Fruit fly (Drosophila melanogaster) whole organism, wandering third instar larva: ENCODE data around the gene obst-H.

Experiments used
- CrebA ChIP-seq: fragments of 200-800 bp; sonication (Bioruptor generic); optimal IDR thresholded peaks from 2 replicates; lab custom pipeline; 2016; ENCODE audit warnings: missing biosample characterization, mild to moderate bottlenecking, missing genetic modification characterization, borderline replicate concordance
- Dif ChIP-seq: fragments of 200-275, 200-300 bp; sonication (Bioruptor generic); optimal IDR thresholded peaks from 2 replicates; lab custom pipeline; 2018; ENCODE audit warnings: missing biosample characterization, missing genetic modification characterization; ENCODE audit not compliant: partially characterized antibody
- Hr78 ChIP-seq: fragments of >200 bp; optimal IDR thresholded peaks from 2 replicates; lab custom pipeline; 2017; ENCODE audit warnings: missing biosample characterization, missing genetic modification characterization
- Jra ChIP-seq: sonication (Bioruptor generic); optimal IDR thresholded peaks from 2 replicates; lab custom pipeline; 2016; ENCODE audit warnings: missing biosample characterization, missing genetic modification characterization
- Myc ChIP-seq: fragments of >200 bp; optimal IDR thresholded peaks from 2 replicates; lab custom pipeline; 2017
- br ChIP-seq: fragments of 200-800 bp; sonication (Bioruptor generic); optimal IDR thresholded peaks from 2 replicates; lab custom pipeline; 2016; ENCODE audit warnings: missing biosample characterization, missing genetic modification characterization
- dl ChIP-seq, 2 experiments: fragments of 175-275, 200-275 bp in 1 of 2; fragments of 200-275 bp in 1 of 2; sonication (Bioruptor generic); optimal IDR thresholded peaks; lab custom pipeline; 2018; ENCODE audit warnings: mild to moderate bottlenecking in 2 of 2, missing biosample characterization in 2 of 2, missing genetic modification characterization in 2 of 2, moderate library complexity in 2 of 2; ENCODE audit not compliant: partially characterized antibody in 2 of 2, insufficient read depth in 1 of 2
- foxo ChIP-seq, 2 experiments: fragments of 200-800 bp; sonication (Bioruptor generic); optimal IDR thresholded peaks; 2 replicates in 1 of 2; 3 replicates in 1 of 2; lab custom pipeline; 2016 to 2017; ENCODE audit warnings: missing biosample characterization in 2 of 2, missing genetic modification characterization in 2 of 2
- h ChIP-seq: fragments of 200-800 bp; sonication (Bioruptor generic); optimal IDR thresholded peaks from 3 replicates; lab custom pipeline; 2016; ENCODE audit warnings: missing biosample characterization, mild to moderate bottlenecking, missing genetic modification characterization
- jim ChIP-seq: fragments of 175-275, 200-325 bp; sonication (Bioruptor generic); optimal IDR thresholded peaks from 2 replicates; lab custom pipeline; 2016; ENCODE audit warnings: missing biosample characterization, mild to moderate bottlenecking, missing genetic modification characterization
- lola ChIP-seq: fragments of >200 bp; optimal IDR thresholded peaks from 2 replicates; lab custom pipeline; 2017; ENCODE audit warnings: missing biosample characterization, missing genetic modification characterization
- pan ChIP-seq: fragments of >200 bp; optimal IDR thresholded peaks from 2 replicates; lab custom pipeline; 2017
- psq ChIP-seq: fragments of 200-800 bp; sonication (Bioruptor generic); optimal IDR thresholded peaks from 3 replicates; lab custom pipeline; 2017; ENCODE audit warnings: missing biosample characterization, mild to moderate bottlenecking, missing genetic modification characterization, moderate library complexity
- tai ChIP-seq: sonication (Bioruptor generic); optimal IDR thresholded peaks from 2 replicates; lab custom pipeline; 2016; ENCODE audit warnings: missing biosample characterization, missing genetic modification characterization

DNA sequence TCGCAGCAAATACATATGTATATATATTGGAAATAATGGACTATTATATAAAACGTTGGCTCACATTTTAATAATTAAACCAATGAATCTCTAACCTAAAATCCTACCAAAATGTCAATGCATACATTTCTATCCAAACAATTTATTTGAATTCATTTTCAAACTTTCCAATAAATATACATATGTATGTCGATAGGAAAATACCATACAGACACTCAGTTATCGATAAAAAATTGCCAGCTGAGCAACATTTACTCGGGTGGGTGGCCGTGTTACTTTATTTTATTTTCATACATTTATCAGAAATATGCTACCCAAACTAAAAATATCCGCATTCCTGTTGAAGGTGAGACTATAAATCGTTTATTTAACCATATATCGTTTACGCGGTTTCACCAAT lies 47.3 kb upstream of the obst-H start, which contains the start of gene Ufsp2:
- TF ChIP-seq h (no peak), foxo (GFP tag; optimal IDR thresholded peaks at IDR 0.05; lab: Kevin White, UChicago) (no peak), tai (no peak), jim (no peak), pan (no peak), Hr78 (no peak), psq (GFP tag; lab: Kevin White, UChicago) (no peak), dl (GFP tag; optimal IDR thresholded peaks at IDR 0.05; lab: Kevin White, UChicago; ENCODE audit: insufficient read depth in 1 of 2, partially characterized antibody in 2 of 2) (no peak), Dif (GFP tag; lab: Kevin White, UChicago) (no peak), Jra (GFP tag; lab: Kevin White, UChicago) (no peak), lola (no peak), CrebA (GFP tag; lab: Kevin White, UChicago) (no peak), Myc (no peak), br (GFP tag; lab: Kevin White, UChicago) (no peak)
